Worm (Caenorhabditis elegans) whole organism, L2 larva: Measurements from ENCODE around the gene oef-1.

Experiments used
- R02D3.7 ChIP-seq: fragments of 150-350 bp; optimal IDR thresholded peaks from 2 replicates; lab custom pipeline; 2014; ENCODE audit warnings: missing biosample characterization, missing genetic modification characterization
- ama-1 ChIP-seq: fragments of 150-350 bp; optimal IDR thresholded peaks from 2 replicates; lab custom pipeline; 2018; ENCODE audit warnings: inconsistent platforms
- elt-3 ChIP-seq: sonication (generic microtip); optimal IDR thresholded peaks from 2 replicates; lab custom pipeline; 2017; ENCODE audit warnings: missing biosample characterization, missing genetic modification characterization
- gmeb-1 ChIP-seq: fragments of 150-350 bp; optimal IDR thresholded peaks from 2 replicates; lab custom pipeline; 2014; ENCODE audit warnings: missing biosample characterization, missing genetic modification characterization
- lin-13 ChIP-seq: fragments of 150-350 bp; optimal IDR thresholded peaks from 2 replicates; lab custom pipeline; 2014; ENCODE audit warnings: missing biosample characterization, missing genetic modification reagents, missing genetic modification characterization
- nhr-11 ChIP-seq: fragments of 150-350 bp; optimal IDR thresholded peaks from 2 replicates; lab custom pipeline; 2014; ENCODE audit warnings: missing biosample characterization, missing genetic modification characterization
- nhr-12 ChIP-seq: fragments of 150-350 bp; optimal IDR thresholded peaks from 2 replicates; lab custom pipeline; 2014; ENCODE audit warnings: missing biosample characterization, missing genetic modification characterization
- nhr-6 ChIP-seq: fragments of 150-350 bp; optimal IDR thresholded peaks from 2 replicates; lab custom pipeline; 2014; ENCODE audit warnings: missing biosample characterization, missing genetic modification characterization
- nhr-77 ChIP-seq: fragments of 150-350 bp; optimal IDR thresholded peaks from 2 replicates; lab custom pipeline; 2014; ENCODE audit warnings: missing biosample characterization, missing genetic modification characterization
- unc-39 ChIP-seq: fragments of 150-350 bp; optimal IDR thresholded peaks from 2 replicates; lab custom pipeline; 2014; ENCODE audit warnings: missing biosample characterization, missing genetic modification characterization
- unc-62 ChIP-seq: fragments of 150-350 bp; optimal IDR thresholded peaks from 2 replicates; lab custom pipeline; 2014; ENCODE audit warnings: missing biosample characterization, missing genetic modification reagents, missing genetic modification characterization

ce11 chrIV:7512617-7513233 is 35.5 kb upstream of the oef-1 start, which contains the start of the genes plc-4 and R05G6.4:
- TF ChIP-seq nhr-6 = no peak
- no peak for TF ChIP-seq unc-62 (GFP tag; lab: Kevin White, UChicago)
- TF ChIP-seq nhr-77 (tag; lab: Kevin White, UChicago) = no peak
- TF ChIP-seq ama-1 (lab: Kevin White, UChicago) = no peak
- TF ChIP-seq elt-3 = no peak
- no peak for TF ChIP-seq lin-13 (GFP tag; lab: Kevin White, UChicago)
- TF ChIP-seq nhr-11 (tag; lab: Kevin White, UChicago) = no peak
- TF ChIP-seq unc-39 (tag; lab: Kevin White, UChicago) = no peak
- no peak for TF ChIP-seq nhr-12 (tag; lab: Kevin White, UChicago)
- peak; percentile 81 for TF ChIP-seq R02D3.7
- TF ChIP-seq gmeb-1 (tag; lab: Kevin White, UChicago) = peak; percentile 40
